Worm (Caenorhabditis elegans): ENCODE measurements around the gene rabr-1.

DNA sequence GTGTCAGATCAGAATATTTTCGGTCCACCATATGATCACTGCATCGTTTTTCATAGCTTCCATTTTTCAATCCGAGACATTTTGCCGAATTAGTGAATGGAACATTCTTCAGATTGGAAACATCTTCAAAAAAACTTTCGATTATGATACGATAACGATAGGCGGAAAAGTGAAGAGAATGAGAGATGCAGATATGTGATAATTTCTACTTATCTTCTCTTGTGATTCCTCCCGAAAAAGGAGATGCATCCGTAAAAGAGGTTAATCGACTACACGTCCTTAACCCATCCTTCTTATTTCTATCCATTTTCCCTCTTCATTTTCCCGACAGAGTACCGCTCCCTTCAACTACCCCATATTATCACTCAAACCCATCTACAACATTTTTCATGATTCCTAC lies 12.9 kb upstream of the rabr-1 start, which contains the start of gene K02E10.4:
- no peak for TF ChIP-seq zim-3 (tag; optimal IDR thresholded peaks at IDR 0.05)
- no peak for TF ChIP-seq hsf-1 (GFP tag; IDR thresholded peaks at IDR 0.05)
- TF ChIP-seq ztf-6 (GFP tag; IDR thresholded peaks at IDR 0.05), result no peak
- no peak for TF ChIP-seq nfya-2 (GFP tag; IDR thresholded peaks at IDR 0.05)
- TF ChIP-seq unc-62 (GFP tag; optimal IDR thresholded peaks at IDR 0.05), result no peak
- TF ChIP-seq unc-130 (GFP tag; optimal IDR thresholded peaks at IDR 0.05), result no peak
- TF ChIP-seq ZK185.1 (tag; optimal IDR thresholded peaks at IDR 0.05; ENCODE audit: poor library complexity, severe bottlenecking), result no peak

Measured in whole organism, young adult.